Worm (Caenorhabditis elegans): ENCODE measurements around the gene elo-7.

DNA sequence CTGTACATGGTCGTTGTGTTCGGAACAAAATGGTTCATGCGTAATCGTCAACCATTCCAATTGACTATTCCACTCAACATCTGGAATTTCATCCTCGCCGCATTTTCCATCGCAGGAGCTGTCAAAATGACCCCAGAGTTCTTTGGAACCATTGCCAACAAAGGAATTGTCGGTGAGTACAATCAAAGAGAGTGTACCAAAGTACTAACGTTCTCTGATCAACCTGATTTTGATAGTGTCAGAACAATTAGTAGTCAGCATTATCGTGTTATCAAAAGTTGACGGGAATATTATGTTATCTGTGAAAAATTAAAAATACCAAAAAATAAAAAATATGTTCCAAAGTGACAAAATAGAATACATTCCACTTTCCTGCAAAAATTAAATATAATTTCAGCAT is 2.7 kb upstream of the elo-7 start:
- TF ChIP-seq ces-1 (GFP tag; optimal IDR thresholded peaks at IDR 0.05) (no peak), unc-62 (GFP tag; optimal IDR thresholded peaks at IDR 0.05) (no peak), nhr-76 (tag; optimal IDR thresholded peaks at IDR 0.05) (no peak), sox-4 (tag; optimal IDR thresholded peaks at IDR 0.05) (no peak), fos-1 (tag; optimal IDR thresholded peaks at IDR 0.05) (no peak), C34B4.2 (tag; optimal IDR thresholded peaks at IDR 0.05) (no peak), tbx-2 (tag; optimal IDR thresholded peaks at IDR 0.05) (no peak), zag-1 (tag; optimal IDR thresholded peaks at IDR 0.05) (no peak), nhr-12 (tag; optimal IDR thresholded peaks at IDR 0.05) (no peak), ztf-11 (tag; optimal IDR thresholded peaks at IDR 0.05) (no peak)
